Worm (Caenorhabditis elegans): ENCODE data around the gene sfxn-1.4.
A peak's percentile ranks its signal among the peaks of the same experiment; 100 is the strongest.

sfxn-1.4 gene

ce11 chrII:11642025-11642424, 39.0 kb downstream of the sfxn-1.4 start:
- no peak for TF ChIP-seq dao-5 (tag; optimal IDR thresholded peaks at IDR 0.05)
- no peak for TF ChIP-seq W03F9.2 (tag; optimal IDR thresholded peaks at IDR 0.05)
- no peak for TF ChIP-seq him-1 (tag; optimal IDR thresholded peaks at IDR 0.05)

- no peak for TF ChIP-seq him-1 (tag; optimal IDR thresholded peaks at IDR 0.05)
Measured at ce11 chrII:11637817-11638216, 43.2 kb downstream of the sfxn-1.4 start.

- TF ChIP-seq dao-5 (tag; optimal IDR thresholded peaks at IDR 0.05) (no peak), him-1 (tag; optimal IDR thresholded peaks at IDR 0.05) (no peak), W03F9.2 (tag; optimal IDR thresholded peaks at IDR 0.05) (no peak)
Measured at ce11 chrII:11637189-11637754, 43.8 kb downstream of the sfxn-1.4 start.

ce11 chrII:11636617-11637016, 44.4 kb downstream of the sfxn-1.4 start:
- TF ChIP-seq him-1 (tag; optimal IDR thresholded peaks at IDR 0.05) (no peak), W03F9.2 (tag; optimal IDR thresholded peaks at IDR 0.05) (no peak), dao-5 (tag; optimal IDR thresholded peaks at IDR 0.05) (no peak)

- no peak for TF ChIP-seq dao-5 (tag; optimal IDR thresholded peaks at IDR 0.05)
- TF ChIP-seq W03F9.2 (tag; optimal IDR thresholded peaks at IDR 0.05): peak; percentile 45
- TF ChIP-seq him-1 (tag; optimal IDR thresholded peaks at IDR 0.05): peak; percentile 40
Measured at ce11 chrII:11635745-11636161, 45.3 kb downstream of the sfxn-1.4 start.

ce11 chrII:11634681-11635527, 46.1 kb downstream of the sfxn-1.4 start:
- peak; percentile 38 for TF ChIP-seq him-1 (tag; optimal IDR thresholded peaks at IDR 0.05)
- peak; percentile 22 for TF ChIP-seq W03F9.2 (tag; optimal IDR thresholded peaks at IDR 0.05)
- peak; percentile 59 for TF ChIP-seq dao-5 (tag; optimal IDR thresholded peaks at IDR 0.05)

ce11 chrII:11634057-11634676, 46.9 kb downstream of the sfxn-1.4 start:
- TF ChIP-seq him-1 (tag; optimal IDR thresholded peaks at IDR 0.05): peak; percentile 74
- no peak for TF ChIP-seq dao-5 (tag; optimal IDR thresholded peaks at IDR 0.05)

- TF ChIP-seq dao-5 (tag; optimal IDR thresholded peaks at IDR 0.05) (no peak), W03F9.2 (tag; optimal IDR thresholded peaks at IDR 0.05) (no peak), him-1 (tag; optimal IDR thresholded peaks at IDR 0.05) (no peak)
Measured at ce11 chrII:11633509-11633908, 47.5 kb downstream of the sfxn-1.4 start, which contains the start of gene din-1. din-1 (minus strand) TSS chrII:11633609.

ce11 chrII:11632689-11633088, 48.3 kb downstream of the sfxn-1.4 start:
- no peak for TF ChIP-seq him-1 (tag; optimal IDR thresholded peaks at IDR 0.05)

ce11 chrII:11629957-11630356, 51.1 kb downstream of the sfxn-1.4 start:
- no peak for TF ChIP-seq dao-5 (tag; optimal IDR thresholded peaks at IDR 0.05)
- TF ChIP-seq W03F9.2 (tag; optimal IDR thresholded peaks at IDR 0.05): no peak
- no peak for TF ChIP-seq him-1 (tag; optimal IDR thresholded peaks at IDR 0.05)

Measured in whole organism, L4/young adult.